Worm (Caenorhabditis elegans): ENCODE data around the gene F32D8.7.

F32D8.7 gene

ce11 chrV:10873190-10873589 lies 25.0 kb upstream of the F32D8.7 start:
- TF ChIP-seq nhr-11 (tag; optimal IDR thresholded peaks at IDR 0.05) (no peak), nhr-237 (tag; optimal IDR thresholded peaks at IDR 0.05) (no peak), tbx-2 (tag; optimal IDR thresholded peaks at IDR 0.05) (no peak), elt-1 (tag; optimal IDR thresholded peaks at IDR 0.05) (no peak), elt-2 (tag; optimal IDR thresholded peaks at IDR 0.05) (no peak), nhr-23 (tag; optimal IDR thresholded peaks at IDR 0.05) (no peak), pqm-1 (tag; optimal IDR thresholded peaks at IDR 0.05) (no peak), unc-39 (tag; optimal IDR thresholded peaks at IDR 0.05) (no peak), egl-27 (tag; optimal IDR thresholded peaks at IDR 0.05) (no peak), ceh-28 (tag; optimal IDR thresholded peaks at IDR 0.05) (no peak), nhr-25 (tag; optimal IDR thresholded peaks at IDR 0.05) (no peak), nhr-43 (tag; optimal IDR thresholded peaks at IDR 0.05; ENCODE audit: poor library complexity, severe bottlenecking) (no peak), lsy-12 (tag; optimal IDR thresholded peaks at IDR 0.05) (no peak), ama-1 (optimal IDR thresholded peaks at IDR 0.05) (no peak)

ce11 chrV:10874938-10875599 lies 23.2 kb upstream of the F32D8.7 start:
- TF ChIP-seq nfya-1 (tag; optimal IDR thresholded peaks at IDR 0.05; ENCODE audit: insufficient read depth) (peak; percentile 2), nhr-28 (tag; optimal IDR thresholded peaks at IDR 0.05) (no peak), R02D3.7 (tag; optimal IDR thresholded peaks at IDR 0.05) (no peak), ZK546.5 (tag; optimal IDR thresholded peaks at IDR 0.05) (no peak), skn-1 (tag; optimal IDR thresholded peaks at IDR 0.05) (peak; percentile 13), elt-2 (tag; optimal IDR thresholded peaks at IDR 0.05) (no peak), fkh-10 (GFP tag; optimal IDR thresholded peaks at IDR 0.05) (peak; percentile 90)

- TF ChIP-seq skn-1 (tag; optimal IDR thresholded peaks at IDR 0.05) = no peak
- no peak for TF ChIP-seq ztf-4 (tag; optimal IDR thresholded peaks at IDR 0.05)
- TF ChIP-seq nfya-1 (tag; optimal IDR thresholded peaks at IDR 0.05; ENCODE audit: insufficient read depth) = no peak
- no peak for TF ChIP-seq nhr-237 (tag; optimal IDR thresholded peaks at IDR 0.05)
- no peak for TF ChIP-seq hmg-11 (tag; optimal IDR thresholded peaks at IDR 0.05)
- TF ChIP-seq pqm-1 (tag; optimal IDR thresholded peaks at IDR 0.05) = no peak
- TF ChIP-seq lin-39 (tag; optimal IDR thresholded peaks at IDR 0.05) = no peak
- no peak for TF ChIP-seq elt-1 (tag; optimal IDR thresholded peaks at IDR 0.05)
- no peak for TF ChIP-seq eor-1 (tag; optimal IDR thresholded peaks at IDR 0.05)
- no peak for TF ChIP-seq unc-62 (GFP tag; optimal IDR thresholded peaks at IDR 0.05)
- no peak for TF ChIP-seq sea-2 (GFP tag; optimal IDR thresholded peaks at IDR 0.05)
- no peak for TF ChIP-seq fkh-2 (tag; optimal IDR thresholded peaks at IDR 0.05)
- no peak for TF ChIP-seq elt-2 (tag; optimal IDR thresholded peaks at IDR 0.05)
- TF ChIP-seq fkh-10 (GFP tag; optimal IDR thresholded peaks at IDR 0.05) = no peak
- TF ChIP-seq ceh-82 (tag; optimal IDR thresholded peaks at IDR 0.05) = no peak
Measured at ce11 chrV:10876512-10876911, 21.7 kb upstream of the F32D8.7 start.

- TF ChIP-seq ceh-28 (tag; optimal IDR thresholded peaks at IDR 0.05) (peak; percentile 6), nhr-28 (tag; optimal IDR thresholded peaks at IDR 0.05) (no peak), pqm-1 (tag; optimal IDR thresholded peaks at IDR 0.05) (peak; percentile 95), ama-1 (optimal IDR thresholded peaks at IDR 0.05) (no peak), nhr-76 (tag; optimal IDR thresholded peaks at IDR 0.05) (no peak), fkh-10 (GFP tag; optimal IDR thresholded peaks at IDR 0.05) (no peak), pha-4 (tag; optimal IDR thresholded peaks at IDR 0.05) (peak; percentile 51), elt-2 (tag; optimal IDR thresholded peaks at IDR 0.05) (peak; percentile 97), nhr-237 (tag; optimal IDR thresholded peaks at IDR 0.05) (no peak), nhr-25 (tag; optimal IDR thresholded peaks at IDR 0.05) (peak; percentile 10), nhr-67 (tag; optimal IDR thresholded peaks at IDR 0.05) (no peak), unc-62 (GFP tag; optimal IDR thresholded peaks at IDR 0.05) (no peak), ztf-11 (tag; optimal IDR thresholded peaks at IDR 0.05) (no peak), egl-27 (tag; optimal IDR thresholded peaks at IDR 0.05) (no peak), daf-12 (tag; optimal IDR thresholded peaks at IDR 0.05) (no peak), nhr-77 (tag; optimal IDR thresholded peaks at IDR 0.05) (no peak), snpc-4 (tag; optimal IDR thresholded peaks at IDR 0.05) (no peak), mml-1 (tag; optimal IDR thresholded peaks at IDR 0.05) (no peak), lin-39 (tag; optimal IDR thresholded peaks at IDR 0.05) (no peak), aly-2 (tag; optimal IDR thresholded peaks at IDR 0.05) (no peak), elt-3 (tag; optimal IDR thresholded peaks at IDR 0.05) (no peak), skn-1 (tag; optimal IDR thresholded peaks at IDR 0.05) (no peak), R02D3.7 (tag; optimal IDR thresholded peaks at IDR 0.05) (no peak), mdl-1 (tag; optimal IDR thresholded peaks at IDR 0.05) (no peak), eor-1 (tag; optimal IDR thresholded peaks at IDR 0.05) (no peak), ceh-16 (tag; optimal IDR thresholded peaks at IDR 0.05) (no peak), ceh-9 (tag; optimal IDR thresholded peaks at IDR 0.05) (no peak), egl-5 (tag; optimal IDR thresholded peaks at IDR 0.05) (no peak), unc-39 (tag; optimal IDR thresholded peaks at IDR 0.05) (no peak), ztf-4 (tag; optimal IDR thresholded peaks at IDR 0.05) (no peak), jun-1 (tag; optimal IDR thresholded peaks at IDR 0.05) (peak; percentile 36), tbx-2 (tag; optimal IDR thresholded peaks at IDR 0.05) (no peak), sea-2 (GFP tag; optimal IDR thresholded peaks at IDR 0.05) (no peak)
Measured at ce11 chrV:10877808-10878600, 20.2 kb upstream of the F32D8.7 start.
